Fruit fly (Drosophila melanogaster) whole organism, pupa: ENCODE data around the gene Klp61F.

Source experiments
- CG10348 ChIP-seq: fragments of 200-800 bp; sonication (Bioruptor generic); IDR thresholded peaks from 2 replicates; pipeline ENCODE4 v1.3.6; 2022; ENCODE audit warnings: missing biosample characterization, missing genetic modification characterization
- CG12605 ChIP-seq: fragments of 200-800 bp; sonication (Bioruptor generic); IDR thresholded peaks from 2 replicates; pipeline ENCODE4 v1.3.6; 2022; ENCODE audit warnings: missing biosample characterization, missing genetic modification characterization
- CG14655 ChIP-seq: fragments of 200-800 bp; sonication (Bioruptor generic); optimal IDR thresholded peaks from 3 replicates; lab custom pipeline; 2017; ENCODE audit warnings: mild to moderate bottlenecking, missing biosample characterization, missing genetic modification reagents, missing genetic modification characterization
- CG8159 ChIP-seq: fragments of 200-800 bp; sonication (Bioruptor generic); optimal IDR thresholded peaks from 3 replicates; lab custom pipeline; 2018; ENCODE audit warnings: missing biosample characterization, mild to moderate bottlenecking, missing genetic modification characterization, moderate library complexity
- CG8301 ChIP-seq: fragments of 200-800 bp; sonication (Bioruptor generic); optimal IDR thresholded peaks from 2 replicates; lab custom pipeline; 2018; ENCODE audit warnings: missing biosample characterization, mild to moderate bottlenecking, missing genetic modification characterization
- CG9948 ChIP-seq: fragments of 200-800 bp; sonication (Bioruptor generic); optimal IDR thresholded peaks from 2 replicates; lab custom pipeline; 2018; ENCODE audit warnings: missing biosample characterization, mild to moderate bottlenecking, missing genetic modification characterization, moderate library complexity
- D1 ChIP-seq: fragments of 200-800 bp; sonication (Bioruptor generic); optimal IDR thresholded peaks from 2 replicates; lab custom pipeline; 2018; ENCODE audit warnings: missing biosample characterization, mild to moderate bottlenecking, missing genetic modification characterization, moderate library complexity
- EcR ChIP-seq: fragments of 200-800 bp; sonication (Bioruptor generic); optimal IDR thresholded peaks from 3 replicates; lab custom pipeline; 2019; ENCODE audit warnings: missing biosample characterization, missing genetic modification characterization, mild to moderate bottlenecking, moderate library complexity, missing genetic modification reagents
- Pif1A ChIP-seq: fragments of 200-800 bp; sonication (Bioruptor generic); optimal IDR thresholded peaks from 3 replicates; lab custom pipeline; 2016; ENCODE audit warnings: missing biosample characterization, missing genetic modification characterization
- fd96Ca ChIP-seq: fragments of 200-800 bp; sonication (Bioruptor generic); IDR thresholded peaks from 3 replicates; pipeline ENCODE4 v1.3.6; 2022; ENCODE audit warnings: missing biosample characterization, missing genetic modification characterization
- rn ChIP-seq: fragments of 200-800 bp; sonication (Bioruptor generic); IDR thresholded peaks from 2 replicates; pipeline ENCODE4 v1.3.6; 2022; ENCODE audit warnings: missing biosample characterization, missing genetic modification characterization

dm6 chr3L:1195868-1196552 is 49.7 kb downstream of the Klp61F start, which contains the start of gene Aplip1:
- TF ChIP-seq CG8301 (tag; lab: Kevin White, UChicago): no peak
- TF ChIP-seq Pif1A: no peak
- no peak for TF ChIP-seq D1
- TF ChIP-seq CG8159 (tag; lab: Kevin White, UChicago): no peak
- peak; percentile 31; the same call in 1 of the 2 replicates for TF ChIP-seq CG12605 (GFP tag; lab: Robert Waterston, UW)
- TF ChIP-seq CG10348: no peak
- 0 out of 3 replicates have a peak, but pooled peaks have one; percentile 10 for TF ChIP-seq fd96Ca (GFP tag; lab: Robert Waterston, UW)
- TF ChIP-seq EcR (GFP tag; lab: Kevin White, UChicago): no peak
- TF ChIP-seq CG9948 (tag; lab: Kevin White, UChicago): no peak
- TF ChIP-seq rn (GFP tag; lab: Robert Waterston, UW): no peak
- no peak for TF ChIP-seq CG14655
